Worm (Caenorhabditis elegans) whole organism, L4 larva: Measurements from ENCODE around the gene gop-2.

Experiments
- F10B5.3 ChIP-seq: sonication (generic microtip); optimal IDR thresholded peaks from 2 replicates; lab custom pipeline; 2016; ENCODE audit warnings: mild to moderate bottlenecking, missing genetic modification characterization, missing compliant biosample characterization
- R02D3.7 ChIP-seq: fragments of 150-350 bp; sonication (generic microtip); optimal IDR thresholded peaks from 3 replicates; lab custom pipeline; 2014; ENCODE audit warnings: missing biosample characterization, missing genetic modification characterization
- ceh-28 ChIP-seq: fragments of 150-350 bp; optimal IDR thresholded peaks from 2 replicates; lab custom pipeline; 2014; ENCODE audit warnings: missing biosample characterization, missing genetic modification reagents, missing genetic modification characterization
- dmd-9 ChIP-seq: fragments of 200-800 bp; sonication (Bioruptor generic); IDR thresholded peaks from 2 replicates; pipeline ENCODE4 v1.3.6; 2022; ENCODE audit warnings: missing genetic modification reagents, missing genetic modification characterization, missing compliant biosample characterization
- fkh-10 ChIP-seq: fragments of 150-350 bp; optimal IDR thresholded peaks from 2 replicates; lab custom pipeline; 2014; ENCODE audit warnings: missing biosample characterization, missing genetic modification reagents, missing genetic modification characterization
- lsy-2 ChIP-seq, 2 experiments: fragments of 150-350 bp in 1 of 2; sonication (generic microtip) in 1 of 2; optimal IDR thresholded peaks; 2 replicates each; lab custom pipeline; 2014 to 2017; ENCODE audit warnings: missing biosample characterization in 2 of 2, missing genetic modification characterization in 2 of 2
- nhr-10 ChIP-seq: fragments of 150-350 bp; optimal IDR thresholded peaks from 2 replicates; lab custom pipeline; 2014; ENCODE audit warnings: missing biosample characterization, missing genetic modification characterization
- nhr-11 ChIP-seq: fragments of 150-350 bp; optimal IDR thresholded peaks from 2 replicates; lab custom pipeline; 2014; ENCODE audit warnings: missing biosample characterization, missing genetic modification characterization
- nhr-77 ChIP-seq: fragments of 150-350 bp; optimal IDR thresholded peaks from 2 replicates; lab custom pipeline; 2014; ENCODE audit warnings: missing biosample characterization, missing genetic modification characterization
- sdz-12 ChIP-seq: fragments of 200-800 bp; sonication (Bioruptor generic); optimal IDR thresholded peaks from 2 replicates; lab custom pipeline; 2018; ENCODE audit warnings: mild to moderate bottlenecking, missing genetic modification characterization, missing compliant biosample characterization
- snpc-4 ChIP-seq: fragments of 150-350 bp; optimal IDR thresholded peaks from 2 replicates; lab custom pipeline; 2014; ENCODE audit warnings: missing biosample characterization, missing genetic modification characterization
- ztf-7 ChIP-seq: fragments of 150-350 bp; optimal IDR thresholded peaks from 2 replicates; lab custom pipeline; 2014; ENCODE audit warnings: missing biosample characterization, missing genetic modification characterization

- TF ChIP-seq ztf-7 (tag; lab: Kevin White, UChicago): no peak
- no peak for TF ChIP-seq fkh-10
- TF ChIP-seq nhr-77: no peak
- TF ChIP-seq dmd-9 (GFP tag; lab: Robert Waterston, UW): no peak
- no peak for TF ChIP-seq nhr-11 (tag; lab: Kevin White, UChicago)
- no peak for TF ChIP-seq F10B5.3 (tag; lab: Kevin White, UChicago)
- TF ChIP-seq snpc-4: no peak
- no peak for TF ChIP-seq ceh-28
- no peak for TF ChIP-seq R02D3.7 (tag; lab: Kevin White, UChicago)
- TF ChIP-seq lsy-2 (tag; optimal IDR thresholded peaks at IDR 0.05; lab: Kevin White, UChicago): no peak
- no peak for TF ChIP-seq nhr-10 (tag; lab: Kevin White, UChicago)
- TF ChIP-seq sdz-12: no peak
Observed at ce11 chrIII:5274250-5274649, 15.4 kb downstream of the gop-2 start.
